Fruit fly (Drosophila melanogaster) whole organism, embryonic: ENCODE data around the gene vito.

Source experiments
- Atf6 ChIP-seq: fragments of 200-800 bp; sonication (Bioruptor generic); IDR thresholded peaks from 2 replicates; pipeline ENCODE4 v1.3.6; 2022; ENCODE audit warnings: missing biosample characterization, missing genetic modification characterization
- Bdp1 ChIP-seq: fragments of 200-800 bp; sonication (Bioruptor generic); optimal IDR thresholded peaks from 3 replicates; lab custom pipeline; 2016; ENCODE audit warnings: missing biosample characterization, missing genetic modification characterization
- CG10147 ChIP-seq: fragments of 200-800 bp; sonication (Bioruptor generic); optimal IDR thresholded peaks from 2 replicates; lab custom pipeline; 2019; ENCODE audit warnings: missing biosample characterization, mild to moderate bottlenecking, missing genetic modification characterization, moderate library complexity
- CG10431 ChIP-seq: fragments of 200-800 bp; sonication (Bioruptor generic); optimal IDR thresholded peaks from 3 replicates; lab custom pipeline; 2018; ENCODE audit warnings: missing biosample characterization, mild to moderate bottlenecking, missing genetic modification characterization
- CG11696 ChIP-seq: fragments of 200-800 bp; sonication (Bioruptor generic); IDR thresholded peaks from 2 replicates; pipeline ENCODE4 v1.3.6; 2022; ENCODE audit warnings: missing biosample characterization, missing genetic modification characterization
- CG13287 ChIP-seq: fragments of 200-800 bp; sonication (Bioruptor generic); IDR thresholded peaks from 2 replicates; pipeline ENCODE4 v1.3.6; 2022; ENCODE audit warnings: missing biosample characterization, missing genetic modification characterization; ENCODE audit not compliant: partially characterized antibody
- CG14441 ChIP-seq: fragments of 200-800 bp; sonication (Bioruptor generic); IDR thresholded peaks from 2 replicates; pipeline ENCODE4 v1.3.6; 2022; ENCODE audit warnings: missing biosample characterization, missing genetic modification characterization
- CG15269 ChIP-seq: fragments of 200-800 bp; sonication (Bioruptor generic); optimal IDR thresholded peaks from 2 replicates; lab custom pipeline; 2018; ENCODE audit warnings: missing biosample characterization, mild to moderate bottlenecking, missing genetic modification characterization, moderate library complexity
- CG15514 ChIP-seq: fragments of 200-800 bp; sonication (Bioruptor generic); optimal IDR thresholded peaks from 3 replicates; lab custom pipeline; 2017; ENCODE audit warnings: missing biosample characterization, missing genetic modification characterization, mild to moderate bottlenecking, moderate library complexity, missing genetic modification reagents
- CG18011 ChIP-seq: fragments of 200-800 bp; sonication (Bioruptor generic); optimal IDR thresholded peaks from 2 replicates; lab custom pipeline; 2017; ENCODE audit warnings: missing biosample characterization, missing genetic modification characterization, mild to moderate bottlenecking, moderate library complexity, missing genotype
- CG2116 ChIP-seq: fragments of 200-800 bp; sonication (Bioruptor generic); optimal IDR thresholded peaks from 3 replicates; lab custom pipeline; 2018; ENCODE audit warnings: missing biosample characterization, mild to moderate bottlenecking, missing genetic modification characterization
- CG2120 ChIP-seq: fragments of 200-800 bp; sonication (Bioruptor generic); optimal IDR thresholded peaks from 3 replicates; lab custom pipeline; 2016; ENCODE audit warnings: missing biosample characterization, missing genetic modification characterization
- CG34224 ChIP-seq: fragments of 200-800 bp; sonication (Bioruptor generic); IDR thresholded peaks from 3 replicates; pipeline ENCODE4 v1.3.6; 2022; ENCODE audit warnings: missing biosample characterization, missing genetic modification characterization; ENCODE audit not compliant: partially characterized antibody
- CG34422 ChIP-seq: fragments of 200-800 bp; sonication (Bioruptor generic); IDR thresholded peaks from 3 replicates; pipeline ENCODE4 v1.3.6; 2022; ENCODE audit warnings: missing biosample characterization, missing genetic modification characterization
- CG7987 ChIP-seq: fragments of 200-800 bp; sonication (Bioruptor generic); optimal IDR thresholded peaks from 2 replicates; lab custom pipeline; 2018; ENCODE audit warnings: missing biosample characterization, mild to moderate bottlenecking, missing genetic modification characterization, moderate library complexity
- CG8924 ChIP-seq: fragments of 200-800 bp; optimal IDR thresholded peaks from 3 replicates; lab custom pipeline; 2019; ENCODE audit warnings: missing biosample characterization, mild to moderate bottlenecking, missing genetic modification characterization, moderate library complexity
- CG9727 ChIP-seq: fragments of 200-800 bp; sonication (Bioruptor generic); optimal IDR thresholded peaks from 3 replicates; lab custom pipeline; 2017; ENCODE audit warnings: missing biosample characterization, mild to moderate bottlenecking, missing genetic modification characterization
- Dad ChIP-seq: fragments of 200-800 bp; sonication (Bioruptor generic); optimal IDR thresholded peaks from 3 replicates; lab custom pipeline; 2016; ENCODE audit warnings: missing biosample characterization, missing genetic modification characterization
- Doc3 ChIP-seq: fragments of 200-800 bp; sonication (Bioruptor generic); IDR thresholded peaks from 3 replicates; pipeline ENCODE4 v1.3.6; 2022; ENCODE audit warnings: missing biosample characterization, missing genetic modification characterization; ENCODE audit not compliant: partially characterized antibody
- E2f1 ChIP-seq: fragments of 200-800 bp; sonication (Bioruptor generic); IDR thresholded peaks from 2 replicates; pipeline ENCODE4 v1.3.6; 2022; ENCODE audit warnings: missing biosample characterization, missing genetic modification characterization
- Elba2 ChIP-seq: fragments of 200-800 bp; sonication (Bioruptor generic); optimal IDR thresholded peaks from 3 replicates; lab custom pipeline; 2016; ENCODE audit warnings: missing biosample characterization, missing genetic modification characterization
- Ets97D ChIP-seq: fragments of 200-800 bp; sonication (Bioruptor generic); optimal IDR thresholded peaks from 3 replicates; lab custom pipeline; 2016; ENCODE audit warnings: missing biosample characterization, missing genetic modification characterization
- HHEX ChIP-seq: fragments of 200-800 bp; sonication (Bioruptor generic); optimal IDR thresholded peaks from 3 replicates; lab custom pipeline; 2017; ENCODE audit warnings: missing biosample characterization, mild to moderate bottlenecking, missing genetic modification characterization, missing genetic modification reagents
- HmgZ ChIP-seq: fragments of 200-800 bp; sonication (Bioruptor generic); optimal IDR thresholded peaks from 2 replicates; lab custom pipeline; 2018; ENCODE audit warnings: missing biosample characterization, mild to moderate bottlenecking, missing genetic modification characterization
- Hr39 ChIP-seq: fragments of >200 bp; optimal IDR thresholded peaks from 2 replicates; lab custom pipeline; 2017
- Med ChIP-seq: fragments of 200-800 bp; sonication (Bioruptor generic); peaks from one replicate; lab custom pipeline; 2016; ENCODE audit warnings: missing biosample characterization, missing genetic modification characterization, mild to moderate bottlenecking, inconsistent platforms, moderate library complexity
- Meics ChIP-seq: fragments of 200-800 bp; sonication (Bioruptor generic); optimal IDR thresholded peaks from 2 replicates; lab custom pipeline; 2017; ENCODE audit warnings: missing biosample characterization, mild to moderate bottlenecking, missing genetic modification characterization
- NC2β ChIP-seq: fragments of 200-800 bp; sonication (Bioruptor generic); optimal IDR thresholded peaks from 2 replicates; lab custom pipeline; 2016; ENCODE audit warnings: missing biosample characterization, missing genetic modification characterization
- Rfx ChIP-seq: fragments of 200-800 bp; sonication (Bioruptor generic); IDR thresholded peaks from 2 replicates; pipeline ENCODE4 v1.3.6; 2022; ENCODE audit warnings: missing biosample characterization, missing genetic modification characterization
- Scr ChIP-seq: fragments of 200-800 bp; sonication (Bioruptor generic); IDR thresholded peaks from 2 replicates; pipeline ENCODE4 v1.3.6; 2022; ENCODE audit warnings: missing biosample characterization, missing genetic modification characterization; ENCODE audit not compliant: partially characterized antibody
- Sin3A ChIP-seq: fragments of >200 bp; optimal IDR thresholded peaks from 2 replicates; lab custom pipeline; 2018
- amos ChIP-seq: fragments of 200-800 bp; sonication (Bioruptor generic); IDR thresholded peaks from 2 replicates; pipeline ENCODE4 v1.3.6; 2022; ENCODE audit warnings: missing biosample characterization, missing genetic modification characterization; ENCODE audit not compliant: partially characterized antibody
- aop ChIP-seq: fragments of 200-800 bp; sonication (Bioruptor generic); IDR thresholded peaks from 2 replicates; pipeline ENCODE4 v1.3.6; 2022; ENCODE audit warnings: missing biosample characterization, missing genetic modification characterization
- ato ChIP-seq: fragments of 200-800 bp; sonication (Bioruptor generic); IDR thresholded peaks from 2 replicates; pipeline ENCODE4 v1.3.6; 2022; ENCODE audit warnings: missing biosample characterization, missing genetic modification characterization; ENCODE audit not compliant: partially characterized antibody
- bbx ChIP-seq: fragments of 200-800 bp; sonication (Bioruptor generic); IDR thresholded peaks from 2 replicates; pipeline ENCODE4 v1.3.6; 2022; ENCODE audit warnings: missing biosample characterization, missing genetic modification characterization; ENCODE audit not compliant: partially characterized antibody
- bowl ChIP-seq: fragments of 200-800 bp; sonication (Bioruptor generic); IDR thresholded peaks from 2 replicates; pipeline ENCODE4 v1.3.6; 2022; ENCODE audit warnings: missing biosample characterization, missing genetic modification characterization
- dimm ChIP-seq: fragments of 200-800 bp; sonication (Bioruptor generic); IDR thresholded peaks from 2 replicates; pipeline ENCODE4 v1.3.6; 2022; ENCODE audit warnings: missing biosample characterization, missing genetic modification characterization
- dm ChIP-seq: fragments of 200-800 bp; sonication (Bioruptor generic); optimal IDR thresholded peaks from 3 replicates; lab custom pipeline; 2016; ENCODE audit warnings: missing biosample characterization, missing genetic modification characterization
- emc ChIP-seq: fragments of 200-800 bp; sonication (Bioruptor generic); optimal IDR thresholded peaks from 2 replicates; lab custom pipeline; 2016; ENCODE audit warnings: missing biosample characterization, missing genetic modification characterization
- ems ChIP-seq: fragments of 200-800 bp; sonication (Bioruptor generic); optimal IDR thresholded peaks from 3 replicates; lab custom pipeline; 2016; ENCODE audit warnings: missing biosample characterization, missing genetic modification characterization
- fru ChIP-seq: fragments of >200 bp; optimal IDR thresholded peaks from 2 replicates; lab custom pipeline; 2017
- gcm ChIP-seq: fragments of 200-800 bp; sonication (Bioruptor generic); optimal IDR thresholded peaks from 2 replicates; lab custom pipeline; 2019; ENCODE audit warnings: missing biosample characterization, mild to moderate bottlenecking, missing genetic modification characterization, moderate library complexity
- hbn ChIP-seq: fragments of 200-800 bp; sonication (Bioruptor generic); IDR thresholded peaks from 2 replicates; pipeline ENCODE4 v1.3.6; 2022; ENCODE audit warnings: missing biosample characterization, missing genetic modification characterization; ENCODE audit not compliant: partially characterized antibody
- lola ChIP-seq, 3 experiments: fragments of >200 bp in 2 of 3; fragments of 200-800 bp in 1 of 3; sonication (Bioruptor generic) in 1 of 3; optimal IDR thresholded peaks; 2 replicates each; lab custom pipeline; 2017 to 2019; ENCODE audit warnings: missing biosample characterization in 3 of 3, missing genetic modification characterization in 3 of 3, mild to moderate bottlenecking in 1 of 3, moderate library complexity in 1 of 3
- mld ChIP-seq: fragments of 200-800 bp; sonication (Bioruptor generic); IDR thresholded peaks from 3 replicates; pipeline ENCODE4 v1.3.6; 2022; ENCODE audit warnings: missing biosample characterization, missing genetic modification characterization; ENCODE audit not compliant: partially characterized antibody
- pzg ChIP-seq: fragments of 200-800 bp; sonication (Bioruptor generic); optimal IDR thresholded peaks from 3 replicates; lab custom pipeline; 2018; ENCODE audit warnings: missing biosample characterization, mild to moderate bottlenecking, missing genetic modification characterization, moderate library complexity
- slbo ChIP-seq: fragments of 200-800 bp; sonication (Bioruptor generic); IDR thresholded peaks from 2 replicates; pipeline ENCODE4 v1.3.6; 2022; ENCODE audit warnings: missing biosample characterization, missing genetic modification characterization
- tll ChIP-seq, 2 experiments: fragments of 200-800 bp in 1 of 2; fragments of >200 bp in 1 of 2; sonication (Bioruptor generic) in 1 of 2; optimal IDR thresholded peaks; 2 replicates each; lab custom pipeline; 2017 to 2019; ENCODE audit warnings: missing biosample characterization in 2 of 2, missing genetic modification characterization in 2 of 2, mild to moderate bottlenecking in 1 of 2, moderate library complexity in 1 of 2

Gene vito

DNA sequence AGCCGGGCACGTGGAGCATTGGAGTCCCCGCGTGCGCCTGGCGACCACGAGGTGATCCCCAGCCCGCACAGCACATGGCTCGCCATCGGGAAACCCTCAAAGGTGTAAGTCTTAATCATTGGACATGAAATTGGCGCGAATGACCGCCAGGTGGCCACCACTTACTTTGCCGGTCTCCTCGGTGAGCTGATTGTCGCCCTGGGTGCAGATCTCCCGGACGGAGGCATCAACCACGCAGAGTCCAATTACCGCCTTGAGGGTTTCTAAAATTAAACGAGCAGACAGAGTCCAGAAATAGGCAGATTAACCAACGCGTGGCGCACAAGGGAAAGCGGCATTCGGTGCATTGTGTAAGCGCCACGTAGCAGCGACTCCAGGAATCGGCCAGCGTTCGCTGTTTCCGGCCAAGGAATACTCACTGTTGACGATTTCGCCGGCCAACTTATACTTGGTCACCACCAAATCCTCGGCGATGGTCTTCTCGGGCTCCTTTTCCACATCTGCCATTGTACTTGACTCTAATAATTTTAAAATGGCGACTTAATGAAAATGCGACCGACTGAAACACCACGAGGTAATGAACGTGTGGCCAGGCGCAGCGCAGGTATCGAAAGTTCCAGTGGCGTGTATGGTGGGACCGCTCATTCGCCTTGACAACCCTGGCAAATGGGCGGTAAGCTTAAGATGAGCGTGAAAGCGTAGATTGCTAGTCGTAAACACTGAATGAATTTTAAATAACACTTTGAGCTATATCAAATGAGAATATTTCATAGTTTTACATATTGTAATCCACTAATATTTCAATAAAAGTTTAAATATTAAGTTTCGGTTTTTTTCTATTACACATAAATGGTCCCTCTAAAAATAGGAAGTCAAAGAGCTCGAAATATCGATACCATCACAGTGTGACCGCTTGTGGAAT lies 11.9 kb downstream of the vito start, which contains the start of gene CG10576 (continued):
- peak; percentile 86 for TF ChIP-seq Med (GFP tag; lab: Kevin White, UChicago)
- TF ChIP-seq lola (GFP tag; optimal IDR thresholded peaks at IDR 0.05; lab: Kevin White, UChicago): peak in 1 of 3 experiments; percentile 4
- TF ChIP-seq hbn (GFP tag; lab: Robert Waterston, UW): peak; percentile 60; the same call in 1 of the 2 replicates
- peak; percentile 78 for TF ChIP-seq CG2116 (GFP tag; lab: Kevin White, UChicago)
- TF ChIP-seq CG7987 (GFP tag; lab: Kevin White, UChicago): no peak
- TF ChIP-seq amos: peak; percentile 58
- TF ChIP-seq HmgZ (tag; lab: Kevin White, UChicago): peak; percentile 9
- peak; percentile 84 for TF ChIP-seq pzg (GFP tag; lab: Kevin White, UChicago)
- TF ChIP-seq ato (GFP tag; lab: Robert Waterston, UW): peak; percentile 38; the same call in 1 of the 2 replicates
- TF ChIP-seq fru (lab: Kevin White, UChicago): no peak
- no peak for TF ChIP-seq Hr39 (lab: Kevin White, UChicago)
- peak; percentile 74 for TF ChIP-seq CG13287 (GFP tag; lab: Robert Waterston, UW)
- peak; percentile 73 for TF ChIP-seq Ets97D (GFP tag; lab: Kevin White, UChicago)
- TF ChIP-seq CG18011 (GFP tag; lab: Kevin White, UChicago): no peak
- TF ChIP-seq Sin3A (lab: Kevin White, UChicago): peak; percentile 94
- no peak for TF ChIP-seq Bdp1
- no peak for TF ChIP-seq mld
- peak; percentile 22 for TF ChIP-seq CG9727 (GFP tag; lab: Kevin White, UChicago)
- no peak for TF ChIP-seq Rfx (GFP tag; lab: Robert Waterston, UW)
- TF ChIP-seq HHEX (GFP tag; lab: Kevin White, UChicago): no peak
- peak; percentile 46; the same call in 1 of the 3 replicates for TF ChIP-seq Doc3
- no peak for TF ChIP-seq CG11696 (GFP tag; lab: Robert Waterston, UW)
- TF ChIP-seq CG10431: no peak
- TF ChIP-seq Atf6 (GFP tag; lab: Robert Waterston, UW): no peak
- TF ChIP-seq gcm (GFP tag; lab: Kevin White, UChicago): no peak
- no peak for TF ChIP-seq ems
- no peak for TF ChIP-seq CG15269 (tag; lab: Kevin White, UChicago)
- peak; percentile 39 for TF ChIP-seq CG2120 (GFP tag; lab: Kevin White, UChicago)
- peak; percentile 80; the same call in 1 of the 3 replicates for TF ChIP-seq CG34422 (GFP tag; lab: Robert Waterston, UW)
- TF ChIP-seq aop (GFP tag; lab: Robert Waterston, UW): no peak
- TF ChIP-seq CG15514: no peak
- 0 out of 3 replicates have a peak, but pooled peaks have one; percentile 54 for TF ChIP-seq CG34224
- TF ChIP-seq Scr (GFP tag; lab: Robert Waterston, UW): peak; percentile 77
- peak; percentile 38 to 92 for TF ChIP-seq tll (GFP tag; optimal IDR thresholded peaks at IDR 0.05; lab: Kevin White, UChicago)
- TF ChIP-seq CG14441: no peak
- no peak for TF ChIP-seq CG8924
- TF ChIP-seq emc (GFP tag; lab: Kevin White, UChicago): no peak
- TF ChIP-seq dm (GFP tag; lab: Kevin White, UChicago): peak; percentile 98
- TF ChIP-seq E2f1: no peak
- TF ChIP-seq slbo (GFP tag; lab: Robert Waterston, UW): 0 out of 2 replicates have a peak, but pooled peaks have one; percentile 16
- no peak for TF ChIP-seq bowl (GFP tag; lab: Robert Waterston, UW)
- TF ChIP-seq Elba2 (GFP tag; lab: Kevin White, UChicago): peak; percentile 0
- peak; percentile 44; the same call in 1 of the 2 replicates for TF ChIP-seq bbx (GFP tag; lab: Robert Waterston, UW)
- no peak for TF ChIP-seq CG10147 (GFP tag; lab: Kevin White, UChicago)
- TF ChIP-seq Dad (GFP tag; lab: Kevin White, UChicago): peak; percentile 6
- no peak for TF ChIP-seq dimm
- TF ChIP-seq Meics (GFP tag; lab: Kevin White, UChicago): no peak
- peak; percentile 3 for TF ChIP-seq NC2β (GFP tag; lab: Kevin White, UChicago)
